Fruit fly (Drosophila melanogaster): ENCODE measurements around the gene sas.
A peak's percentile ranks its signal among the peaks of the same experiment; 100 is the strongest.

The sas gene

dm6 chr3R:7124109-7124639 is 38.4 kb upstream of the sas start, which contains the start of the genes Alh and CG10098 (continued):
- peak; percentile 67 for TF ChIP-seq CG43689 (GFP tag; IDR thresholded peaks at IDR 0.05)
- peak; percentile 75 for TF ChIP-seq Nf-YC (tag; optimal IDR thresholded peaks at IDR 0.05)
- peak; percentile 66 for TF ChIP-seq CG7357 (GFP tag; IDR thresholded peaks at IDR 0.05)
- peak; percentile 91 for TF ChIP-seq CoRest (tag; optimal IDR thresholded peaks at IDR 0.05)
- peak; percentile 91 for TF ChIP-seq CG14710 (tag; optimal IDR thresholded peaks at IDR 0.05)
- peak; percentile 59 for TF ChIP-seq Mes4 (GFP tag; optimal IDR thresholded peaks at IDR 0.05)
- peak; percentile 77 for TF ChIP-seq Meics (GFP tag; optimal IDR thresholded peaks at IDR 0.05)
- no peak for TF ChIP-seq pan (optimal IDR thresholded peaks at IDR 0.05)
- peak in 1 of 2 experiments; percentile 70 for TF ChIP-seq pan (GFP tag; optimal IDR thresholded peaks at IDR 0.05 in 1 of 2, IDR thresholded peaks at IDR 0.05 in 1 of 2)
- peak; percentile 65 for TF ChIP-seq Doc3 (GFP tag; IDR thresholded peaks at IDR 0.05; ENCODE audit: partially characterized antibody)
- peak; percentile 80 for TF ChIP-seq CG11504 (tag; optimal IDR thresholded peaks at IDR 0.05)
- TF ChIP-seq CG13624 (GFP tag; optimal IDR thresholded peaks at IDR 0.05): peak; percentile 82
- TF ChIP-seq E2f2 (GFP tag; IDR thresholded peaks at IDR 0.05): peak; percentile 39; the same call in 1 of the 2 replicates
- TF ChIP-seq Hr39 (optimal IDR thresholded peaks at IDR 0.05): no peak
- peak; percentile 84 for TF ChIP-seq Hmr (GFP tag; optimal IDR thresholded peaks at IDR 0.05)
- no peak for TF ChIP-seq CG7745 (tag; optimal IDR thresholded peaks at IDR 0.05)
- peak; percentile 44 for TF ChIP-seq ftz-f1 (GFP tag; optimal IDR thresholded peaks at IDR 0.05)
- TF ChIP-seq zen2 (GFP tag; IDR thresholded peaks at IDR 0.05; ENCODE audit: partially characterized antibody): peak; percentile 61; the same call in 2 of the 3 replicates
- 0 out of 2 replicates have a peak, but pooled peaks have one; percentile 52 for TF ChIP-seq peb (GFP tag; IDR thresholded peaks at IDR 0.05)
- TF ChIP-seq bbx (GFP tag; IDR thresholded peaks at IDR 0.05; ENCODE audit: partially characterized antibody): peak; percentile 68
- peak; percentile 77 for TF ChIP-seq CG18764 (GFP tag; optimal IDR thresholded peaks at IDR 0.05)
- peak; percentile 73 for TF ChIP-seq CG6689 (GFP tag; IDR thresholded peaks at IDR 0.05)
- TF ChIP-seq az2 (GFP tag; optimal IDR thresholded peaks at IDR 0.05): peak; percentile 88
- no peak for TF ChIP-seq fd102C (GFP tag; optimal IDR thresholded peaks at IDR 0.05)
- 0 out of 2 replicates have a peak, but pooled peaks have one; percentile 34 for TF ChIP-seq ro (GFP tag; IDR thresholded peaks at IDR 0.05)
- TF ChIP-seq gce (GFP tag; IDR thresholded peaks at IDR 0.05): 0 out of 3 replicates have a peak, but pooled peaks have one; percentile 54
- TF ChIP-seq bigmax (GFP tag; optimal IDR thresholded peaks at IDR 0.05): no peak
- peak; percentile 77 for TF ChIP-seq Atf-2 (GFP tag; optimal IDR thresholded peaks at IDR 0.05)
- peak; percentile 34 for TF ChIP-seq Spps (tag; optimal IDR thresholded peaks at IDR 0.05)
- peak; percentile 86 for TF ChIP-seq CG12659 (GFP tag; optimal IDR thresholded peaks at IDR 0.05)
- TF ChIP-seq Dll (GFP tag; IDR thresholded peaks at IDR 0.05; ENCODE audit: partially characterized antibody): peak; percentile 85
- peak; percentile 17 for TF ChIP-seq Dp (GFP tag; optimal IDR thresholded peaks at IDR 0.05)
- TF ChIP-seq Dip3 (GFP tag; optimal IDR thresholded peaks at IDR 0.05): peak; percentile 91
- TF ChIP-seq CG2116 (GFP tag; optimal IDR thresholded peaks at IDR 0.05): peak; percentile 85
- TF ChIP-seq NC2α (GFP tag; optimal IDR thresholded peaks at IDR 0.05): peak; percentile 82
- TF ChIP-seq ttk (GFP tag; IDR thresholded peaks at IDR 0.05): peak; percentile 81
- peak; percentile 74 for TF ChIP-seq CG1792 (GFP tag; optimal IDR thresholded peaks at IDR 0.05)
- no peak for TF ChIP-seq nerfin-1 (tag; optimal IDR thresholded peaks at IDR 0.05)
- TF ChIP-seq Oli (tag; optimal IDR thresholded peaks at IDR 0.05): peak; percentile 68
- peak; percentile 41 for TF ChIP-seq psq (GFP tag; optimal IDR thresholded peaks at IDR 0.05)
- peak; percentile 73 for TF ChIP-seq CG7372 (GFP tag; IDR thresholded peaks at IDR 0.05)
- TF ChIP-seq HHEX (GFP tag; optimal IDR thresholded peaks at IDR 0.05): peak; percentile 79
- TF ChIP-seq sisA (GFP tag; IDR thresholded peaks at IDR 0.05): peak; percentile 85
- peak; percentile 94 for TF ChIP-seq CG2120 (GFP tag; optimal IDR thresholded peaks at IDR 0.05)
- peak; percentile 83 to 94 for TF ChIP-seq crp (GFP tag; optimal IDR thresholded peaks at IDR 0.05)
- no peak for TF ChIP-seq Doc2 (GFP tag; IDR thresholded peaks at IDR 0.05)
- peak; percentile 68; the same call in 1 of the 2 replicates for TF ChIP-seq Xrp1 (GFP tag; IDR thresholded peaks at IDR 0.05)
- peak; percentile 89 for TF ChIP-seq fu2 (GFP tag; optimal IDR thresholded peaks at IDR 0.05)
- TF ChIP-seq CG8290 (GFP tag; optimal IDR thresholded peaks at IDR 0.05): peak; percentile 70
- peak; percentile 46 to 69 for TF ChIP-seq CG8290 (tag; optimal IDR thresholded peaks at IDR 0.05)

Data from whole organism, embryonic.